Worm (Caenorhabditis elegans) whole organism, L4 larva: ENCODE data around the gene fil-2.

Experiments
- F26F4.8 ChIP-seq: fragments of 200-800 bp; sonication (Bioruptor generic); conservative IDR thresholded peaks from 2 replicates; pipeline ENCODE4 v1.3.6; 2022; ENCODE audit warnings: missing genetic modification characterization, missing compliant biosample characterization
- F44E2.7 ChIP-seq: fragments of 200-800 bp; sonication (Bioruptor generic); IDR thresholded peaks from 2 replicates; pipeline ENCODE4 v2.1.2; 2022; ENCODE audit warnings: missing genetic modification characterization, missing compliant biosample characterization
- F49E8.2 ChIP-seq: sonication (generic microtip); optimal IDR thresholded peaks from 2 replicates; lab custom pipeline; 2016; ENCODE audit warnings: missing compliant biosample characterization, mild to moderate bottlenecking, missing genetic modification characterization, borderline replicate concordance
- R02D3.7 ChIP-seq: fragments of 150-350 bp; sonication (generic microtip); optimal IDR thresholded peaks from 3 replicates; lab custom pipeline; 2014; ENCODE audit warnings: missing biosample characterization, missing genetic modification characterization
- T26A8.4 ChIP-seq: fragments of 200-800 bp; sonication (Bioruptor generic); IDR thresholded peaks from 2 replicates; pipeline ENCODE4 v1.3.6; 2022; ENCODE audit warnings: missing genetic modification characterization, missing compliant biosample characterization
- Y105C5A.15 ChIP-seq: fragments of 200-800 bp; sonication (Bioruptor generic); IDR thresholded peaks from 2 replicates; pipeline ENCODE4 v1.3.6; 2022; ENCODE audit warnings: missing genetic modification characterization, missing compliant biosample characterization
- Y48G9A.11 ChIP-seq: fragments of 200-800 bp; sonication (Bioruptor generic); IDR thresholded peaks from 2 replicates; pipeline ENCODE4 v1.3.6; 2022; ENCODE audit warnings: missing genetic modification reagents, missing genetic modification characterization, missing compliant biosample characterization
- ZK337.2 ChIP-seq: fragments of 200-800 bp; sonication (Bioruptor generic); IDR thresholded peaks from 2 replicates; pipeline ENCODE4 v1.3.6; 2022; ENCODE audit warnings: missing genetic modification reagents, missing genetic modification characterization, missing compliant biosample characterization
- aha-1 ChIP-seq: fragments of 150-350 bp; peaks from one replicate; lab custom pipeline; 2014; ENCODE audit warnings: missing biosample characterization, missing genetic modification characterization
- aly-2 ChIP-seq: sonication (generic microtip); optimal IDR thresholded peaks from 2 replicates; lab custom pipeline; 2018; ENCODE audit warnings: missing biosample characterization, missing genetic modification characterization
- ama-1 ChIP-seq: fragments of 150-350 bp; optimal IDR thresholded peaks from 2 replicates; lab custom pipeline; 2014; ENCODE audit warnings: inconsistent platforms, mixed read lengths
- arid-1 ChIP-seq: fragments of 200-800 bp; sonication (Bioruptor generic); conservative IDR thresholded peaks from 2 replicates; pipeline ENCODE4 v1.3.6; 2022; ENCODE audit warnings: missing genetic modification reagents, missing genetic modification characterization, missing compliant biosample characterization
- attf-4 ChIP-seq: sonication (generic microtip); optimal IDR thresholded peaks from 3 replicates; lab custom pipeline; 2017; ENCODE audit warnings: missing biosample characterization, missing genetic modification characterization
- ceh-20 ChIP-seq: fragments of 200-800 bp; sonication (Bioruptor generic); IDR thresholded peaks from 2 replicates; pipeline ENCODE4 v1.3.6; 2022; ENCODE audit warnings: missing genetic modification reagents, missing genetic modification characterization, missing compliant biosample characterization
- ceh-28 ChIP-seq: fragments of 150-350 bp; optimal IDR thresholded peaks from 2 replicates; lab custom pipeline; 2014; ENCODE audit warnings: missing biosample characterization, missing genetic modification reagents, missing genetic modification characterization
- ceh-32 ChIP-seq: sonication (generic microtip); optimal IDR thresholded peaks from 2 replicates; lab custom pipeline; 2016; ENCODE audit warnings: mild to moderate bottlenecking, missing genetic modification characterization, missing compliant biosample characterization; ENCODE audit not compliant: poor library complexity
- ceh-44 ChIP-seq: fragments of 200-800 bp; sonication (Bioruptor generic); IDR thresholded peaks from 2 replicates; pipeline ENCODE4 v1.3.6; 2022; ENCODE audit warnings: missing genetic modification reagents, missing genetic modification characterization, missing compliant biosample characterization
- dmd-8 ChIP-seq: fragments of 200-800 bp; sonication (Bioruptor generic); IDR thresholded peaks from 2 replicates; pipeline ENCODE4 v1.3.6; 2022; ENCODE audit warnings: missing genetic modification characterization, missing compliant biosample characterization
- dmd-9 ChIP-seq: fragments of 200-800 bp; sonication (Bioruptor generic); IDR thresholded peaks from 2 replicates; pipeline ENCODE4 v1.3.6; 2022; ENCODE audit warnings: missing genetic modification reagents, missing genetic modification characterization, missing compliant biosample characterization
- dpl-1 ChIP-seq: fragments of 150-350 bp; optimal IDR thresholded peaks from 2 replicates; lab custom pipeline; 2014; ENCODE audit warnings: missing biosample characterization, missing genetic modification reagents, missing genetic modification characterization
- duxl-1 ChIP-seq: sonication (generic microtip); optimal IDR thresholded peaks from 2 replicates; lab custom pipeline; 2016; ENCODE audit warnings: mild to moderate bottlenecking, missing genetic modification characterization, moderate library complexity, missing compliant biosample characterization; ENCODE audit not compliant: poor library complexity
- dve-1 ChIP-seq: sonication (generic microtip); optimal IDR thresholded peaks from 2 replicates; lab custom pipeline; 2017; ENCODE audit warnings: antibody characterized with exemption, mild to moderate bottlenecking, missing genetic modification characterization, missing compliant biosample characterization; ENCODE audit not compliant: insufficient read depth
- egl-43 ChIP-seq: fragments of 200-800 bp; sonication (Bioruptor generic); IDR thresholded peaks from 2 replicates; pipeline ENCODE4 v1.3.6; 2022; ENCODE audit warnings: missing genetic modification reagents, missing genetic modification characterization, missing compliant biosample characterization
- fkh-10 ChIP-seq: fragments of 150-350 bp; optimal IDR thresholded peaks from 2 replicates; lab custom pipeline; 2014; ENCODE audit warnings: missing biosample characterization, missing genetic modification reagents, missing genetic modification characterization
- gei-8 ChIP-seq: fragments of 200-800 bp; sonication (Bioruptor generic); optimal IDR thresholded peaks from 2 replicates; lab custom pipeline; 2018; ENCODE audit warnings: mild to moderate bottlenecking, missing genetic modification characterization, missing compliant biosample characterization
- hlh-30 ChIP-seq: sonication (generic microtip); optimal IDR thresholded peaks from 2 replicates; lab custom pipeline; 2017; ENCODE audit warnings: antibody characterized with exemption, mild to moderate bottlenecking, missing genetic modification characterization, missing compliant biosample characterization; ENCODE audit not compliant: insufficient read depth
- jun-1 ChIP-seq: fragments of 150-350 bp; optimal IDR thresholded peaks from 2 replicates; lab custom pipeline; 2014; ENCODE audit warnings: missing biosample characterization, missing genetic modification reagents, missing genetic modification characterization
- lin-29 ChIP-seq: fragments of 200-800 bp; sonication (Bioruptor generic); IDR thresholded peaks from 2 replicates; pipeline ENCODE4 v1.3.6; 2022; ENCODE audit warnings: missing genetic modification reagents, missing genetic modification characterization, missing compliant biosample characterization
- lin-38 ChIP-seq: fragments of 200-800 bp; sonication (Bioruptor generic); IDR thresholded peaks from 2 replicates; pipeline ENCODE4 v1.3.6; 2022; ENCODE audit warnings: missing genetic modification reagents, missing genetic modification characterization, missing compliant biosample characterization
- lin-39 ChIP-seq: fragments of 150-350 bp; optimal IDR thresholded peaks from 2 replicates; lab custom pipeline; 2014; ENCODE audit warnings: missing biosample characterization, missing genetic modification reagents, missing genetic modification characterization
- lir-3 ChIP-seq: sonication (generic microtip); optimal IDR thresholded peaks from 2 replicates; lab custom pipeline; 2016; ENCODE audit warnings: mild to moderate bottlenecking, missing genetic modification characterization, missing compliant biosample characterization
- lsy-2 ChIP-seq, 2 experiments: fragments of 150-350 bp in 1 of 2; sonication (generic microtip) in 1 of 2; optimal IDR thresholded peaks; 2 replicates each; lab custom pipeline; 2014 to 2017; ENCODE audit warnings: missing biosample characterization in 2 of 2, missing genetic modification characterization in 2 of 2
- madf-5 ChIP-seq, 2 experiments: fragments of 200-800 bp; sonication (Bioruptor generic); IDR thresholded peaks; 2 replicates each; pipeline ENCODE4 v1.3.6; 2022; ENCODE audit warnings: missing compliant biosample characterization in 2 of 2, missing genetic modification characterization in 2 of 2
- mdl-1 ChIP-seq, 2 experiments: fragments of 150-350 bp in 1 of 2; sonication (generic microtip) in 1 of 2; optimal IDR thresholded peaks; 2 replicates each; lab custom pipeline; 2014 to 2017; ENCODE audit warnings: missing biosample characterization in 2 of 2, missing genetic modification characterization in 2 of 2
- mdt-29 ChIP-seq: fragments of 200-800 bp; sonication (Bioruptor generic); IDR thresholded peaks from 2 replicates; pipeline ENCODE4 v1.3.6; 2022; ENCODE audit warnings: missing genetic modification reagents, missing genetic modification characterization, missing compliant biosample characterization
- mep-1 ChIP-seq: fragments of 150-350 bp; sonication (generic microtip); optimal IDR thresholded peaks from 3 replicates; lab custom pipeline; 2014; ENCODE audit warnings: missing biosample characterization, missing genetic modification characterization
- mxl-3 ChIP-seq: fragments of 200-800 bp; sonication (Bioruptor generic); optimal IDR thresholded peaks from 2 replicates; lab custom pipeline; 2018; ENCODE audit warnings: mild to moderate bottlenecking, missing genetic modification characterization, missing compliant biosample characterization
- nhr-102 ChIP-seq: sonication (generic microtip); optimal IDR thresholded peaks from 2 replicates; lab custom pipeline; 2016; ENCODE audit warnings: mild to moderate bottlenecking, missing genetic modification characterization, moderate library complexity, missing compliant biosample characterization
- nhr-25 ChIP-seq: sonication (generic microtip); optimal IDR thresholded peaks from 2 replicates; lab custom pipeline; 2017; ENCODE audit warnings: missing genetic modification characterization, mild to moderate bottlenecking, missing compliant biosample characterization, antibody characterized with exemption, moderate library complexity, borderline replicate concordance; ENCODE audit not compliant: insufficient read depth
- nhr-77 ChIP-seq: fragments of 150-350 bp; optimal IDR thresholded peaks from 2 replicates; lab custom pipeline; 2014; ENCODE audit warnings: missing biosample characterization, missing genetic modification characterization
- pqm-1 ChIP-seq: sonication (generic microtip); optimal IDR thresholded peaks from 2 replicates; lab custom pipeline; 2017; ENCODE audit warnings: missing biosample characterization, missing genetic modification characterization
- rbr-2 ChIP-seq: sonication (generic microtip); optimal IDR thresholded peaks from 2 replicates; lab custom pipeline; 2016; ENCODE audit warnings: missing genotype, missing genetic modification characterization, missing compliant biosample characterization
- saeg-2 ChIP-seq: fragments of 200-800 bp; sonication (Bioruptor generic); IDR thresholded peaks from 2 replicates; pipeline ENCODE4 v1.3.6; 2022; ENCODE audit warnings: missing genetic modification reagents, missing genetic modification characterization, missing compliant biosample characterization
- set-16 ChIP-seq: fragments of 200-800 bp; sonication (Bioruptor generic); IDR thresholded peaks from 2 replicates; pipeline ENCODE4 v1.3.6; 2022; ENCODE audit warnings: missing genetic modification reagents, missing genetic modification characterization, missing compliant biosample characterization
- snpc-1.2 ChIP-seq: fragments of 200-800 bp; sonication (Bioruptor generic); IDR thresholded peaks from 2 replicates; pipeline ENCODE4 v1.3.6; 2022; ENCODE audit warnings: missing genetic modification reagents, missing genetic modification characterization, missing compliant biosample characterization
- snpc-4 ChIP-seq: fragments of 150-350 bp; optimal IDR thresholded peaks from 2 replicates; lab custom pipeline; 2014; ENCODE audit warnings: missing biosample characterization, missing genetic modification characterization
- tag-97 ChIP-seq: fragments of 200-800 bp; sonication (Bioruptor generic); IDR thresholded peaks from 2 replicates; pipeline ENCODE4 v1.3.6; 2022; ENCODE audit warnings: missing genetic modification characterization, missing compliant biosample characterization
- unc-130 ChIP-seq: sonication (generic microtip); optimal IDR thresholded peaks from 2 replicates; lab custom pipeline; 2016; ENCODE audit warnings: missing genetic modification reagents, missing genetic modification characterization, missing compliant biosample characterization
- unc-39 ChIP-seq: sonication (generic microtip); optimal IDR thresholded peaks from 2 replicates; lab custom pipeline; 2017; ENCODE audit warnings: missing biosample characterization, missing genetic modification characterization
- zip-11 ChIP-seq: fragments of 200-800 bp; sonication (Bioruptor generic); IDR thresholded peaks from 2 replicates; pipeline ENCODE4 v1.3.6; 2022; ENCODE audit warnings: missing genetic modification characterization, missing compliant biosample characterization
- zip-2 ChIP-seq: fragments of 150-350 bp; optimal IDR thresholded peaks from 2 replicates; lab custom pipeline; 2014; ENCODE audit warnings: missing biosample characterization, missing genetic modification characterization

The fil-2 gene

DNA sequence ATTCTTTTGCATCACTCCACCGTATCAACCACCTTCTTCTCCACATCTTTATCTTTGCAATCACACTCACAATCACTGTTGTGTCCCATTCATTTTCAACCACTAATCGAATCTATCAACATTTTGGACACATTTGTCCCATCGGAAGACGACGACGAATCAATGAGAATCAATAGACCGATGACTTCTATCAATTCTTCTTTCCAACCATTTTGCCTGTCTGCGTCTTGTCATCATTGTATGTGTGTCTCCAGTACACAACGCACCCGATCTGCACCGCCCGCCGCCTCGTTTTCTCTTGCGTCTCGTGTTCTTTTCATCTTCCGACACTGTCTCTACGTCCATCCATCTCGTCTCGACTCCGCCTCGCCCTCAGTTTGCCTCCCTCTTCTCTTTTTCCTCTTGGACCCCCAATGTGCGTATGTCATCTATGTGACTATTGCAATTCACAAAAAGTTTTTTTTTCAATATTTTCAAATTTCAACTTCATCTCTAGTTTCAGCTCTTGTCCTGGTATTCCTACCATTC is 32.3 kb upstream of the fil-2 start, which contains the start of gene dmd-7 (continued):
- TF ChIP-seq snpc-1.2 (GFP tag; lab: Robert Waterston, UW) (no peak), R02D3.7 (tag; lab: Kevin White, UChicago) (no peak), lsy-2 (tag; optimal IDR thresholded peaks at IDR 0.05; lab: Kevin White, UChicago) (peak; percentile 75 to 86), pqm-1 (tag; lab: Kevin White, UChicago) (peak; percentile 1), ceh-44 (GFP tag; lab: Robert Waterston, UW) (no peak), jun-1 (tag; lab: Kevin White, UChicago) (peak; percentile 13), zip-2 (tag; lab: Kevin White, UChicago) (no peak), snpc-4 (tag; lab: Kevin White, UChicago) (no peak), nhr-25 (tag; lab: Kevin White, UChicago) (peak; percentile 94), ceh-32 (tag; lab: Kevin White, UChicago) (no peak), arid-1 (GFP tag; lab: Robert Waterston, UW) (no peak), dmd-8 (no peak), dmd-9 (GFP tag; lab: Robert Waterston, UW) (no peak), mdt-29 (GFP tag; lab: Robert Waterston, UW) (0 out of 2 replicates have a peak, but pooled peaks have one; percentile 50), ceh-28 (tag; lab: Kevin White, UChicago) (peak; percentile 36), dve-1 (tag; lab: Kevin White, UChicago) (peak; percentile 75), nhr-102 (tag; lab: Kevin White, UChicago) (peak; percentile 69), set-16 (GFP tag; lab: Robert Waterston, UW) (peak; percentile 58), duxl-1 (no peak), F26F4.8 (no peak), F44E2.7 (GFP tag; lab: Robert Waterston, UW) (no peak), gei-8 (peak; percentile 58), nhr-77 (tag; lab: Kevin White, UChicago) (peak; percentile 85), egl-43 (GFP tag; lab: Robert Waterston, UW) (0 out of 2 replicates have a peak, but pooled peaks have one; percentile 14), attf-4 (tag; lab: Kevin White, UChicago) (no peak), zip-11 (no peak), saeg-2 (GFP tag; lab: Robert Waterston, UW) (peak; percentile 69; the same call in 1 of the 2 replicates), mep-1 (tag; lab: Kevin White, UChicago) (peak; percentile 78), madf-5 (GFP tag; IDR thresholded peaks at IDR 0.05; lab: Robert Waterston, UW) (no peak), ama-1 (lab: Kevin White, UChicago) (no peak), lir-3 (tag; lab: Kevin White, UChicago) (no peak), aha-1 (tag; lab: Kevin White, UChicago) (peak; percentile 99), unc-39 (no peak), lin-38 (GFP tag; lab: Robert Waterston, UW) (no peak), fkh-10 (GFP tag; lab: Kevin White, UChicago) (no peak), dpl-1 (GFP tag; lab: Kevin White, UChicago) (peak; percentile 25), mdl-1 (tag; optimal IDR thresholded peaks at IDR 0.05; lab: Kevin White, UChicago) (peak; percentile 81 to 95), hlh-30 (peak; percentile 93), aly-2 (tag; lab: Kevin White, UChicago) (no peak), T26A8.4 (GFP tag; lab: Robert Waterston, UW) (peak; percentile 67; the same call in 1 of the 2 replicates), F49E8.2 (tag; lab: Kevin White, UChicago) (no peak), unc-130 (GFP tag; lab: Kevin White, UChicago) (no peak), Y105C5A.15 (no peak), lin-29 (GFP tag; lab: Robert Waterston, UW) (0 out of 2 replicates have a peak, but pooled peaks have one; percentile 14), ZK337.2 (GFP tag; lab: Robert Waterston, UW) (no peak), ceh-20 (GFP tag; lab: Robert Waterston, UW) (peak; percentile 82), rbr-2 (tag; lab: Kevin White, UChicago) (peak; percentile 75), tag-97 (GFP tag; lab: Robert Waterston, UW) (no peak), lin-39 (tag; lab: Kevin White, UChicago) (no peak), mxl-3 (peak; percentile 86), Y48G9A.11 (GFP tag; lab: Robert Waterston, UW) (no peak)
